Fruit fly (Drosophila melanogaster): ENCODE measurements around the gene CG9948.

The CG9948 gene

dm6 chr3L:6913823-6914222 lies 42.0 kb upstream of the CG9948 start:
- TF ChIP-seq tai (GFP tag; optimal IDR thresholded peaks at IDR 0.05) (no peak), pan (optimal IDR thresholded peaks at IDR 0.05) (no peak), Rel (GFP tag; optimal IDR thresholded peaks at IDR 0.05) (no peak), Rel (tag; optimal IDR thresholded peaks at IDR 0.05) (no peak), foxo (GFP tag; optimal IDR thresholded peaks at IDR 0.05) (no peak)

- TF ChIP-seq Rel (GFP tag; optimal IDR thresholded peaks at IDR 0.05) (no peak), Rel (tag; optimal IDR thresholded peaks at IDR 0.05) (peak; percentile 67), psq (GFP tag; optimal IDR thresholded peaks at IDR 0.05) (no peak), foxo (GFP tag; optimal IDR thresholded peaks at IDR 0.05) (no peak)
Observed at dm6 chr3L:6914776-6915175, 41.0 kb upstream of the CG9948 start, which contains the start of gene Prat2. Gene Prat2 (minus strand): TSS chr3L:6914876.

dm6 chr3L:6919213-6919612 lies 36.6 kb upstream of the CG9948 start:
- no peak for TF ChIP-seq CrebA (GFP tag; optimal IDR thresholded peaks at IDR 0.05; ENCODE audit: borderline replicate concordance)
- TF ChIP-seq fru (GFP tag; optimal IDR thresholded peaks at IDR 0.05) = no peak
- no peak for TF ChIP-seq Mio (GFP tag; optimal IDR thresholded peaks at IDR 0.05)
- TF ChIP-seq Hnf4 (GFP tag; optimal IDR thresholded peaks at IDR 0.05) = no peak
- no peak for TF ChIP-seq usp (GFP tag; optimal IDR thresholded peaks at IDR 0.05)
- TF ChIP-seq Vsx2 (GFP tag; optimal IDR thresholded peaks at IDR 0.05; ENCODE audit: partially characterized antibody) = no peak

dm6 chr3L:6925843-6926242 lies 29.9 kb upstream of the CG9948 start:
- TF ChIP-seq Abd-B (GFP tag; optimal IDR thresholded peaks at IDR 0.05) = no peak
- TF ChIP-seq CrebA (GFP tag; optimal IDR thresholded peaks at IDR 0.05; ENCODE audit: borderline replicate concordance) = no peak
- TF ChIP-seq OdsH (GFP tag; optimal IDR thresholded peaks at IDR 0.05) = no peak
- no peak for TF ChIP-seq brk (GFP tag; optimal IDR thresholded peaks at IDR 0.05)
- no peak for TF ChIP-seq Dif (GFP tag; optimal IDR thresholded peaks at IDR 0.05; ENCODE audit: partially characterized antibody)
- peak; percentile 29 for TF ChIP-seq N (GFP tag; optimal IDR thresholded peaks at IDR 0.05)
- TF ChIP-seq Jra (GFP tag; optimal IDR thresholded peaks at IDR 0.05) = no peak
- TF ChIP-seq sage (GFP tag; optimal IDR thresholded peaks at IDR 0.05) = no peak
- no peak for TF ChIP-seq HLH106 (tag; optimal IDR thresholded peaks at IDR 0.05)
- TF ChIP-seq usp (GFP tag; optimal IDR thresholded peaks at IDR 0.05) = no peak
- no peak for TF ChIP-seq CG32264 (GFP tag; optimal IDR thresholded peaks at IDR 0.05)
- no peak for TF ChIP-seq CG9705 (GFP tag; optimal IDR thresholded peaks at IDR 0.05)
- TF ChIP-seq Dfd (GFP tag; optimal IDR thresholded peaks at IDR 0.05) = peak; percentile 10
- no peak for TF ChIP-seq psq (GFP tag; optimal IDR thresholded peaks at IDR 0.05)
- no peak for TF ChIP-seq foxo (GFP tag; optimal IDR thresholded peaks at IDR 0.05)
- TF ChIP-seq lola (GFP tag; optimal IDR thresholded peaks at IDR 0.05) = no peak

dm6 chr3L:6931850-6932249 lies 23.9 kb upstream of the CG9948 start, which contains the start of gene CG45413:
Gene CG45413 (minus strand): TSS chr3L:6931950.
- TF ChIP-seq Vsx2 (GFP tag; optimal IDR thresholded peaks at IDR 0.05; ENCODE audit: partially characterized antibody) = no peak
- TF ChIP-seq fru (GFP tag; optimal IDR thresholded peaks at IDR 0.05) = no peak
- no peak for TF ChIP-seq CG9705 (GFP tag; optimal IDR thresholded peaks at IDR 0.05)
- no peak for TF ChIP-seq jim (GFP tag; optimal IDR thresholded peaks at IDR 0.05)
- no peak for TF ChIP-seq dmrt93B (GFP tag; optimal IDR thresholded peaks at IDR 0.05)
- TF ChIP-seq Mio (GFP tag; optimal IDR thresholded peaks at IDR 0.05) = no peak

- TF ChIP-seq brk (GFP tag; optimal IDR thresholded peaks at IDR 0.05) = no peak
- TF ChIP-seq Abd-B (GFP tag; optimal IDR thresholded peaks at IDR 0.05) = no peak
- no peak for TF ChIP-seq sage (GFP tag; optimal IDR thresholded peaks at IDR 0.05)
- no peak for TF ChIP-seq OdsH (GFP tag; optimal IDR thresholded peaks at IDR 0.05)
- TF ChIP-seq psq (GFP tag; optimal IDR thresholded peaks at IDR 0.05) = no peak
Observed at dm6 chr3L:6932626-6933025, 23.2 kb upstream of the CG9948 start, which contains the start of gene CG14820. Gene CG14820 (plus strand): TSS chr3L:6932926.

DNA sequence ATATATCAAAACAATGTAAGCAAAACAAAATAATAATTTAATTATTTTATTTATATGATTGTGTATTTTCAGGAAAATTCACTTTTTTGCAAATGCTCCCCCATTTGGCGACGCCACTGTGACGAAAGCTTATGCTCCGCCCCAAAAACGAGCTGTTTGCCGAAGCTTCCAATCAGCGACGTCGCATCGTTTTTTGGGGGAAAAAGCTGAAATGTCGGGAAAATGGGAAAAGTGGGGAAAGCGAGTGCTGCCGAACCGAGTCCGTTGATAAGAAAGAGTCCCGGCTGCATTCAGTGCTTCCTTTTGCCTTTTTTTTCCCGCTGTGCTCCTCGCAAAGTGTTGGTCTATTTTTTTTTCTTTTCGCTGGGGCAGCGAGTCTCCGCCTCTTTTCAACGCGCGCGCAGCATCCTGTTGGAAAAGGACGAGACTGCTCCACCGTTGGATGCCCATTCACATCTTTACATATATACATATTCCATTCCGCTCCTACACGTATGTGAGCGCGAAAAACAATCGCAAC lies 20.9 kb upstream of the CG9948 start:
- TF ChIP-seq Dif (GFP tag; optimal IDR thresholded peaks at IDR 0.05; ENCODE audit: partially characterized antibody) = no peak
- no peak for TF ChIP-seq dmrt93B (GFP tag; optimal IDR thresholded peaks at IDR 0.05)
- TF ChIP-seq fru (GFP tag; optimal IDR thresholded peaks at IDR 0.05) = no peak
- no peak for TF ChIP-seq CrebA (GFP tag; optimal IDR thresholded peaks at IDR 0.05; ENCODE audit: borderline replicate concordance)
- no peak for TF ChIP-seq CG9705 (GFP tag; optimal IDR thresholded peaks at IDR 0.05)
- TF ChIP-seq sage (GFP tag; optimal IDR thresholded peaks at IDR 0.05) = no peak
- TF ChIP-seq tai (GFP tag; optimal IDR thresholded peaks at IDR 0.05) = no peak
- TF ChIP-seq Rel (GFP tag; optimal IDR thresholded peaks at IDR 0.05) = no peak
- TF ChIP-seq Rel (tag; optimal IDR thresholded peaks at IDR 0.05) = no peak
- no peak for TF ChIP-seq Sp1 (GFP tag; optimal IDR thresholded peaks at IDR 0.05)
- no peak for TF ChIP-seq woc (GFP tag; optimal IDR thresholded peaks at IDR 0.05)
- TF ChIP-seq dl (GFP tag; optimal IDR thresholded peaks at IDR 0.05; ENCODE audit: insufficient read depth in 1 of 2, partially characterized antibody in 2 of 2) = no peak
- TF ChIP-seq Dfd (GFP tag; optimal IDR thresholded peaks at IDR 0.05) = no peak
- TF ChIP-seq usp (GFP tag; optimal IDR thresholded peaks at IDR 0.05) = no peak
- no peak for TF ChIP-seq dsf (GFP tag; optimal IDR thresholded peaks at IDR 0.05; ENCODE audit: borderline replicate concordance)

Data from whole organism, wandering third instar larva.